Fruit fly (Drosophila melanogaster): ENCODE data around the gene CG7443.

Gene CG7443

DNA sequence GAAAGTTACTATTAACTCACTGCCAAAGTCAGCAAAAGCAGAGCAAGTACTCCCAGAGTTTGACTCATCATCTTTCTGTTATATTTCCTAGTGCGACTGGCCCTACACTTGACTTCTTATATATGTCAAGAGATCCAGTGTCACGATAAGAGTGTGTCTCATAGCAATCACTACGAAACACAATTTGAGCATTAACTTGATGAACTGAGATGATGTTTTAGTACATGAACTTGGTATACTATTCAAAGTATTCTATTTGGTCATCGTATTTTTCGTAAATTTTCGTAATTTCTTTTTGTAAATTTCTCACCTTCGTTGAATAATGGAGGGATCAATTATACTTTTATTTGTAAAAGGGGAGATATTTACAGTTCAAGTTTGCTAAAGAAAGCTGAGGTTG is 33.6 kb upstream of the CG7443 start, which contains the start of gene CG11672:
Gene CG11672, minus strand, starts transcription at position 101 of the 400 bp plus-strand sequence.
- 0 out of 3 replicates have a peak, but pooled peaks have one; percentile 10 for TF ChIP-seq zen2 (GFP tag; IDR thresholded peaks at IDR 0.05; ENCODE audit: partially characterized antibody)
- TF ChIP-seq CG9932 (GFP tag; IDR thresholded peaks at IDR 0.05): no peak

DNA sequence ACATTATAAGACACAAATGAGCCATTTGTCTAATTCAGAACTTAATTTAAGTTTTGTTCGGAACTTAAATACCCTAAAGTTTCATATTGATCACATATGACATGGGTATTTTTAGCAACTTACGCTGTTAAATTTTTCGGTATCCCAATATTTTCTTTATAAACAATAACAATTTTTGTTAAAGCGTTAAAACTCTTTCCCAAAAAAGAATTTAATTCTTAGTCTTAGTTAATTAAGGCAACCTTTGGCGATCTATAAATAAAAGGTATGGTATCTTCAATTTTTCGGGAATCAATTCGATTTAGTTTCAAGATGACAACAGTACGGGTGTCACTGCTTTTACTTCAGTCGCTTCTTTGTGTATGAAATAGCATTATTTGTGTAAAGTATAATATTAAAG is 33.2 kb upstream of the CG7443 start, which contains the start of gene CG31464:
Gene CG31464, plus strand, starts transcription at position 301 of the 400 bp plus-strand sequence.
- no peak for TF ChIP-seq CG3163 (GFP tag; optimal IDR thresholded peaks at IDR 0.05)
- TF ChIP-seq sens (GFP tag): peak; percentile 33
- TF ChIP-seq wdn (GFP tag; IDR thresholded peaks at IDR 0.05): no peak

DNA sequence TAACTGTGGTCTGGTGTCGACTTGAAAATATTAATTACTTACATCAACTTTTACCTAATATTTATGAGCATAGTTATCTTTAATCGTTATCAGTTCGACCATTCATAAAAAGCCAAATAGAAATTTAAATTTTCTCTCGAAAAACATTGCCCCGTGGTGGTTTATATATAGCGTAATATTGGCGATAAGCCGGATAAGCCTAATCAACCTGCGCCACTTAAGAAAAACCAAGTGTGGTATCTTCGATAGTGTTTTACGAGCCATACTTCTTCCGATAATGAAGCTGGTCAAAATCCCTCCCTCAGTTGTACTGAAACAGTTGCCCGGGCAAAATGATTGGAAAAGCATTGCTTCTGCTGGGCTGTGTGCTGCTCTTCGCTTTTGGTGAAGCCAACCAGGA is 32.1 kb upstream of the CG7443 start, which contains the start of gene CG31463:
Gene CG31463, plus strand, starts transcription at position 302 of the 400 bp plus-strand sequence.
- TF ChIP-seq CG34376 (GFP tag; optimal IDR thresholded peaks at IDR 0.05) (peak; percentile 61), GATAe (GFP tag; conservative IDR thresholded peaks at IDR 0.05) (0 out of 2 replicates have a peak, but pooled peaks have one; percentile 11), Atf6 (GFP tag; IDR thresholded peaks at IDR 0.05) (no peak), exex (tag; optimal IDR thresholded peaks at IDR 0.05) (peak; percentile 81)

DNA sequence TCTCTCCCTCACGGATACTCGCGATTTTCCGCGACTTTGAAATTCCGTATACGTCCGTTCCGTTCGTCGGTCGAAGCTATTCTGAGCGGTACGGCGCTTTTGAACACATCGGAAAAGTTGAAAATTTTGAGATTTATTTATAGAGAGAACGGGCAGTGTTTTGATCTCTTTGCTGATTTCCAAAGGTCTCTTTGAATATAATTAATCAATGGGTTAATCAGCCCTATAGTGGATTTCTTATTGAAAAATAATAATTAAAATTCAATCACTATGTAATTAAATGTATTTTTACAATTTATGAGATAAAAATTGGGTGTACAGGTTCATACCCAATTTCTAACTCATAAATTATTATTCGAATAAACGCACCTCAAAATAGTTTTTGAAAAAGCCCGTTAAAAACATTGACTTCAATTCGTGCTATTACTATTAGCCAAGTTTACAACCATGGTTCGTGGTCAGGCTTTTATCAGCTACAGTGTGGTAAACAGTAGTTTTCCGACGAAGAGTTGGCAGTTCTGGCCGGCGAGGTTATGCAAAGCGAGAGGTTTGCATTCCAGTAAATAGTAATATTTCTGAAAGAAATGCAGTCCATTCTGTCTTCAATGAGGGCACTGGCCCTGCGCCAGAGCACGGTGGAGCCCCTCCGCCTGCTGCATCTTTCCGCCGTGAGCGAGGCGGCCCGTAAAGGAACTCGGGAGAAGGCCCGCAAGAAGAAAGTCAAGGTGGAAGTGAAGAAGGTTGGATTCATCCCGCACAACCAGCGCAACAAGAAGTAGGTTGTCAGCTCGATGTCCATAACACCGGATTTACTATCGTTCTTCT is 23.0 kb upstream of the CG7443 start, which contains the start of the genes CG9626 and mRpL1:
Gene CG9626, minus strand, starts transcription at position 51 of the 825 bp plus-strand sequence.
Gene mRpL1, plus strand, starts transcription at position 513 of the 825 bp plus-strand sequence.
- TF ChIP-seq pum (GFP tag; optimal IDR thresholded peaks at IDR 0.05) (peak; percentile 1), CG12155 (GFP tag; optimal IDR thresholded peaks at IDR 0.05) (peak; percentile 35), Lhr (GFP tag; optimal IDR thresholded peaks at IDR 0.05) (peak; percentile 86), pho (GFP tag; optimal IDR thresholded peaks at IDR 0.05) (peak; percentile 17), CG9797 (GFP tag; optimal IDR thresholded peaks at IDR 0.05) (peak; percentile 47), ssp (GFP tag; IDR thresholded peaks at IDR 0.05) (no peak), dpn (GFP tag; optimal IDR thresholded peaks at IDR 0.05) (peak in 1 of 2 experiments; percentile 43), zen (tag; optimal IDR thresholded peaks at IDR 0.05) (peak; percentile 63), slbo (GFP tag; IDR thresholded peaks at IDR 0.05) (peak; percentile 49; the same call in 1 of the 2 replicates), Dp (GFP tag; optimal IDR thresholded peaks at IDR 0.05) (peak; percentile 58), Dad (GFP tag; optimal IDR thresholded peaks at IDR 0.05) (peak; percentile 34), sqz (GFP tag; optimal IDR thresholded peaks at IDR 0.05) (no peak), shn (GFP tag; optimal IDR thresholded peaks at IDR 0.05) (no peak), CG7357 (GFP tag; IDR thresholded peaks at IDR 0.05) (no peak), ci (GFP tag; IDR thresholded peaks at IDR 0.05) (peak; percentile 28; the same call in 1 of the 3 replicates), CG13624 (GFP tag; optimal IDR thresholded peaks at IDR 0.05) (peak; percentile 42), CG17802 (tag; optimal IDR thresholded peaks at IDR 0.05) (peak; percentile 7), p53 (GFP tag; optimal IDR thresholded peaks at IDR 0.05) (peak; percentile 5), CG9609 (GFP tag; optimal IDR thresholded peaks at IDR 0.05) (peak; percentile 10), fu2 (GFP tag; optimal IDR thresholded peaks at IDR 0.05) (peak; percentile 5), Dip2 (GFP tag; IDR thresholded peaks at IDR 0.05) (no peak), CG9932 (GFP tag; IDR thresholded peaks at IDR 0.05) (peak; percentile 28; the same call in 1 of the 2 replicates), ken (GFP tag; IDR thresholded peaks at IDR 0.05) (peak; percentile 41; the same call in 1 of the 3 replicates), Bgb (GFP tag; IDR thresholded peaks at IDR 0.05; ENCODE audit: partially characterized antibody) (0 out of 2 replicates have a peak, but pooled peaks have one; percentile 23), NFAT (GFP tag; IDR thresholded peaks at IDR 0.05) (peak; percentile 46; the same call in 1 of the 2 replicates), Hand (GFP tag; optimal IDR thresholded peaks at IDR 0.05) (no peak), CG2120 (GFP tag; optimal IDR thresholded peaks at IDR 0.05) (peak; percentile 49), phol (tag; optimal IDR thresholded peaks at IDR 0.05) (peak; percentile 47), B-H1 (GFP tag; IDR thresholded peaks at IDR 0.05) (no peak), gfzf (GFP tag; optimal IDR thresholded peaks at IDR 0.05) (peak; percentile 63), CG34422 (GFP tag; IDR thresholded peaks at IDR 0.05) (no peak), Scr (GFP tag; IDR thresholded peaks at IDR 0.05; ENCODE audit: partially characterized antibody) (peak; percentile 23; the same call in 1 of the 2 replicates), Mes4 (GFP tag; optimal IDR thresholded peaks at IDR 0.05) (no peak), Doc3 (GFP tag; IDR thresholded peaks at IDR 0.05; ENCODE audit: partially characterized antibody) (no peak), Rfx (GFP tag; IDR thresholded peaks at IDR 0.05) (peak; percentile 32; the same call in 1 of the 2 replicates)
